Worm (Caenorhabditis elegans): ENCODE data around the gene F46C5.4.

Gene F46C5.4

DNA sequence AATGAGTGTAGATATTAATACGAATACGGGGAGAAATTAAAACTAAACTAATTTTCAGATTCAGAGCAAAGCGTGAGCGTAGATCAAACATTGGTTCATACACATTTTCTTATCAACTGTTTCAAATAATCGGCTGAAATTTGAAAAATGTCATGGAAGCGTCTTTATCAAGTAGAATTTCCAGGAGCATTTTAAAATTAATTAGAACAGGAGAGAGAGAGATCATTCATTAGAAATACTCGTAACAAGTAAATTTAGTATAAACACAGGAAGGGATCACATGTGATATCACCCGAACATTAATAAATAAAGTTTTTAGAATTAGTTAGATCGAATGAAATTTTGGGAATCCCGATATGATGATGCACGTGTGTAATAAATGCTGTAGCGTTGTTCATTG, 29.0 kb upstream of the F46C5.4 start, which contains the start of gene pho-13:
TSS of gene pho-13 (minus strand) at position 101 of the 400 bp plus-strand sequence.
- TF ChIP-seq klf-2 (GFP tag; conservative IDR thresholded peaks at IDR 0.05) (no peak), cog-1 (tag; optimal IDR thresholded peaks at IDR 0.05) (no peak), flt-1 (GFP tag; IDR thresholded peaks at IDR 0.05) (no peak), med-1 (GFP tag; optimal IDR thresholded peaks at IDR 0.05; ENCODE audit: insufficient read depth) (no peak), tab-1 (GFP tag; IDR thresholded peaks at IDR 0.05) (no peak), ztf-29 (GFP tag; IDR thresholded peaks at IDR 0.05) (no peak)

DNA sequence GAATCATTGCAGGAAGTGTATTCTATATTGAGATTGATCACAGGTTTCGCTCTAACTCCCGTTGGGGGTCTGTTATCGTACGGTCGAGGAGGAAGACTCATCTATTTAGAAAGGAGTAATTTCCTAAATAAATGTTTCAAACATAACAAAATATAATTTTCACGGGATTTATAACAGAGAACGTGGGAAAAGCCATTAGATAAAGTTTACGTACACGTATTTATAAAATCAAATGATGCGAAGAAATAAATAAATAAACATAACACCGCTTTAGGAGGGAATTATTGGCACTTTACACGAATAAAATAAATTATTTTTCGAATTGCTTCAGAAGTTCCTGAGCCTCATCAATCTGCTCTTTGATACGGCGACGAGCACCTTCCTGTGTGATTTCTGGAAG, 27.4 kb upstream of the F46C5.4 start, which contains the start of gene F07H5.10:
TSS of gene F07H5.10 (minus strand) at position 101 of the 400 bp plus-strand sequence.
- TF ChIP-seq klf-2 (GFP tag; conservative IDR thresholded peaks at IDR 0.05) (no peak), flt-1 (GFP tag; IDR thresholded peaks at IDR 0.05) (no peak), med-1 (GFP tag; optimal IDR thresholded peaks at IDR 0.05; ENCODE audit: insufficient read depth) (no peak), ztf-29 (GFP tag; IDR thresholded peaks at IDR 0.05) (no peak), ztf-23 (GFP tag; IDR thresholded peaks at IDR 0.05) (no peak), tab-1 (GFP tag; IDR thresholded peaks at IDR 0.05) (no peak), T22C8.4 (GFP tag; IDR thresholded peaks at IDR 0.05) (no peak), ref-1 (GFP tag; conservative IDR thresholded peaks at IDR 0.05) (no peak), cog-1 (tag; optimal IDR thresholded peaks at IDR 0.05) (no peak)

DNA sequence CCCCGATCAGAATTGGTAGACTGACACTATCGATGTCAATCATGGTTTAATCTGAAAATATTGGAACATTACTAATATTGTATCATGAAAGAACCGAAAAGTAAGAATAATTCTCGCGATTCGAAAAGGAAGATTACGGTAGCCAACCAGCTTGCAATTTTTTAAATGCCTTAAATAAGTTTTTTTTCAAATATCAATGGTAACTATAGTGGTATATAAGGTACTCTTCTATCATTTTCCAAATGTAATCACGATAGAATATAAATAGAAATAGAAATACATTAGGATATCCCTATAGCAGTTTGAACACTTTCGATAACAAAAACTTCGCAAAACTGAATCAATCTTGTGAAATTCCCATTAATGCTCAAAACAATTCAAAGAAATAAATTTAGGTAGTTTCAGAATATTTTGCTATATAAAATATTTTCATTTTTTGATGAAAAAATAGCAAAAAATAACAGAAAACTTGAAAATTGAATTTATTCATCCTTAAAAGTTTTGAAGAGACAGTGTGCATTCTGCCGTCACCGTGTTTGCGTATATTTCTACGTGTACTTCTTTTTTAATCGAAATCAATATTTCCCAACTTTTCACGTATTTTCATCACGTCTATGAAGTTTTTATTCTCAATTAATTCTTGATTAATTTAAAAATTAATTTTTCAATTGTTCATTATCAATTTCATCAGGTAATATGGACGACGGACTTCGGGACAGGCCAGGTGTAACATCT, 25.0 kb upstream of the F46C5.4 start, which contains the start of the genes F46C5.9 and rer-1:
TSS of gene F46C5.9 (minus strand) at position 51 of the 735 bp plus-strand sequence.
TSS of gene rer-1 (plus strand) at position 692 of the 735 bp plus-strand sequence.
- TF ChIP-seq ref-1 (GFP tag; conservative IDR thresholded peaks at IDR 0.05) (no peak), cog-1 (tag; optimal IDR thresholded peaks at IDR 0.05) (no peak), ztf-29 (GFP tag; IDR thresholded peaks at IDR 0.05) (no peak), klf-2 (GFP tag; conservative IDR thresholded peaks at IDR 0.05) (no peak), tab-1 (GFP tag; IDR thresholded peaks at IDR 0.05) (no peak), med-1 (GFP tag; optimal IDR thresholded peaks at IDR 0.05; ENCODE audit: insufficient read depth) (no peak), ztf-23 (GFP tag; IDR thresholded peaks at IDR 0.05) (no peak), T22C8.4 (GFP tag; IDR thresholded peaks at IDR 0.05) (no peak)

DNA sequence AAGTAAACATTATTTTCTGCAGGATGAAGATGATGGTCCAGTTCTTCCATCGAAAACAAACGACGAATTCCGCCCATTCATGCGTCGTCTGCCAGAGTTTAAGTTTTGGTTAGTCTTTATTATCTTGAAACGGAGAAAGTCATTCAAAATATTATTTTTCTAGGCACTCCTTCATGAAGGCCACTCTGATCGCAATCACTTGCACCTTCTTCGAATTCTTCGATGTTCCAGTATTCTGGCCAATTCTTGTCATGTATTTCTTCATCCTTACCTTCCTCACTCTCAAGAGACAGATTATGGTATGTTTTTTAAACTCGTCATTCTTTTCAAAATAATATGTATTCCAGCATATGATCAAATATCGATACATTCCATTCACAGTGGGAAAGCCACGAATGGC, 24.1 kb upstream of the F46C5.4 start:
- TF ChIP-seq ztf-23 (GFP tag; IDR thresholded peaks at IDR 0.05) = no peak
- TF ChIP-seq ref-1 (GFP tag; conservative IDR thresholded peaks at IDR 0.05) = no peak
- no peak for TF ChIP-seq tab-1 (GFP tag; IDR thresholded peaks at IDR 0.05)
- TF ChIP-seq klf-2 (GFP tag; conservative IDR thresholded peaks at IDR 0.05) = no peak
- no peak for TF ChIP-seq T22C8.4 (GFP tag; IDR thresholded peaks at IDR 0.05)
- TF ChIP-seq med-1 (GFP tag; optimal IDR thresholded peaks at IDR 0.05; ENCODE audit: insufficient read depth) = no peak
- no peak for TF ChIP-seq flt-1 (GFP tag; IDR thresholded peaks at IDR 0.05)
- TF ChIP-seq ztf-29 (GFP tag; IDR thresholded peaks at IDR 0.05) = no peak
- TF ChIP-seq cog-1 (tag; optimal IDR thresholded peaks at IDR 0.05) = no peak

- TF ChIP-seq cog-1 (tag; optimal IDR thresholded peaks at IDR 0.05) = no peak
- TF ChIP-seq tab-1 (GFP tag; IDR thresholded peaks at IDR 0.05) = no peak
- TF ChIP-seq ztf-29 (GFP tag; IDR thresholded peaks at IDR 0.05) = no peak
- TF ChIP-seq ztf-23 (GFP tag; IDR thresholded peaks at IDR 0.05) = no peak
- no peak for TF ChIP-seq flt-1 (GFP tag; IDR thresholded peaks at IDR 0.05)
- no peak for TF ChIP-seq T22C8.4 (GFP tag; IDR thresholded peaks at IDR 0.05)
- no peak for TF ChIP-seq klf-2 (GFP tag; conservative IDR thresholded peaks at IDR 0.05)
- TF ChIP-seq ref-1 (GFP tag; conservative IDR thresholded peaks at IDR 0.05) = no peak
These were observed 23.5 kb upstream of the F46C5.4 start for ce11 chrII:8812346-8812745.

DNA sequence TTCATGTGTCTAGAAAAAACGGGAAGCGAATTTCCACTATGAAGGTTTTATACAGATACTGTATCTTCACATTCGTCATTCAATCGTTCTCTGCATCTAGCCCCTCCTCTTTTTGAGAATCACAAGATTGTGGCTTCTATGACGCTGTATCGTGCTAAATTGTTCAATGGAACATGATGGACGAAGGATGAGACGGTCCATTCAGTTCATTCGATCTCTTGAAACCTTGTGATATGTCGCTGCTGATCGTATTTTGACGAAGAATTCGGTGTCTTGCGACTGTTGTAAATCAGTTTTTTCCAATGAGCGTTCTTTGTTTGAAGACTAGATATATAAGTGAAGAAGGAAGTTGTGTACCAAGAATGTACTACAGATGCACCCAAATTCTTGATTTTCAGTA, 22.2 kb upstream of the F46C5.4 start:
- TF ChIP-seq flt-1 (GFP tag; IDR thresholded peaks at IDR 0.05) = no peak
- no peak for TF ChIP-seq ztf-29 (GFP tag; IDR thresholded peaks at IDR 0.05)
- no peak for TF ChIP-seq klf-2 (GFP tag; conservative IDR thresholded peaks at IDR 0.05)
- no peak for TF ChIP-seq tab-1 (GFP tag; IDR thresholded peaks at IDR 0.05)
- TF ChIP-seq cog-1 (tag; optimal IDR thresholded peaks at IDR 0.05) = no peak
- no peak for TF ChIP-seq med-1 (GFP tag; optimal IDR thresholded peaks at IDR 0.05; ENCODE audit: insufficient read depth)
- TF ChIP-seq ref-1 (GFP tag; conservative IDR thresholded peaks at IDR 0.05) = no peak
- TF ChIP-seq T22C8.4 (GFP tag; IDR thresholded peaks at IDR 0.05) = no peak
- no peak for TF ChIP-seq ztf-23 (GFP tag; IDR thresholded peaks at IDR 0.05)

ce11 chrII:8814231-8814630, 21.6 kb upstream of the F46C5.4 start:
- TF ChIP-seq T22C8.4 (GFP tag; IDR thresholded peaks at IDR 0.05) (no peak), ztf-23 (GFP tag; IDR thresholded peaks at IDR 0.05) (no peak), med-1 (GFP tag; optimal IDR thresholded peaks at IDR 0.05; ENCODE audit: insufficient read depth) (no peak), ztf-29 (GFP tag; IDR thresholded peaks at IDR 0.05) (no peak), tab-1 (GFP tag; IDR thresholded peaks at IDR 0.05) (no peak), cog-1 (tag; optimal IDR thresholded peaks at IDR 0.05) (no peak), flt-1 (GFP tag; IDR thresholded peaks at IDR 0.05) (no peak), ref-1 (GFP tag; conservative IDR thresholded peaks at IDR 0.05) (no peak), klf-2 (GFP tag; conservative IDR thresholded peaks at IDR 0.05) (no peak)

- no peak for TF ChIP-seq med-1 (GFP tag; optimal IDR thresholded peaks at IDR 0.05; ENCODE audit: insufficient read depth)
- no peak for TF ChIP-seq ztf-29 (GFP tag; IDR thresholded peaks at IDR 0.05)
- no peak for TF ChIP-seq klf-2 (GFP tag; conservative IDR thresholded peaks at IDR 0.05)
- TF ChIP-seq flt-1 (GFP tag; IDR thresholded peaks at IDR 0.05) = no peak
- TF ChIP-seq ref-1 (GFP tag; conservative IDR thresholded peaks at IDR 0.05) = no peak
- TF ChIP-seq cog-1 (tag; optimal IDR thresholded peaks at IDR 0.05) = no peak
- TF ChIP-seq T22C8.4 (GFP tag; IDR thresholded peaks at IDR 0.05) = no peak
- TF ChIP-seq tab-1 (GFP tag; IDR thresholded peaks at IDR 0.05) = no peak
- TF ChIP-seq ztf-23 (GFP tag; IDR thresholded peaks at IDR 0.05) = no peak
These were observed 18.7 kb upstream of the F46C5.4 start for ce11 chrII:8817225-8817624.

DNA sequence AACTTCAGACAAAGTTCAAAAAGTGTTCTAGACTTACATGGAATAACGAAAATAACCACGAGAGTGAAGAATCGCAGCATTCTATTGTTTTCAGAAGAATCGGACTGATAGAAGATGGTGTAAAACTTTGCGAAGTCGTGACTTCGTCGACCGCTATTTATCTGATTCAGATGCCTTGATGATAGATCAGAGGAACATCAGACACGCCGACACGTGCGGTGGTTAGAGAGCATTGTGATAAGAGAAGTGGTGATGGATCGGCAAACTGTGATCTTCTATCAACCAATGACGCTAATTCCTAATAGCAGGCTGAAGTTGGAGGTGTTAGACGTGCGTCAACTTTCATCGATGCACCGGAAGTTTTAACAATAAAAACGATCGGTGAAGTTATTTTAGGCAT, 17.6 kb upstream of the F46C5.4 start:
- TF ChIP-seq med-1 (GFP tag; optimal IDR thresholded peaks at IDR 0.05; ENCODE audit: insufficient read depth) (no peak), ztf-23 (GFP tag; IDR thresholded peaks at IDR 0.05) (no peak), cog-1 (tag; optimal IDR thresholded peaks at IDR 0.05) (no peak), T22C8.4 (GFP tag; IDR thresholded peaks at IDR 0.05) (no peak), ztf-29 (GFP tag; IDR thresholded peaks at IDR 0.05) (no peak), klf-2 (GFP tag; conservative IDR thresholded peaks at IDR 0.05) (no peak), tab-1 (GFP tag; IDR thresholded peaks at IDR 0.05) (no peak), flt-1 (GFP tag; IDR thresholded peaks at IDR 0.05) (no peak), ref-1 (GFP tag; conservative IDR thresholded peaks at IDR 0.05) (no peak)
